Fruit fly (Drosophila melanogaster): ENCODE data around the gene Mlc2.

- no peak for TF ChIP-seq Ets98B (GFP tag; IDR thresholded peaks at IDR 0.05)
- no peak for TF ChIP-seq rn (GFP tag; IDR thresholded peaks at IDR 0.05)
- TF ChIP-seq CG9948 (tag; optimal IDR thresholded peaks at IDR 0.05) = no peak
- no peak for TF ChIP-seq CG4496 (GFP tag; IDR thresholded peaks at IDR 0.05)
- no peak for TF ChIP-seq CG32121 (GFP tag; IDR thresholded peaks at IDR 0.05)
These were observed 25.8 kb upstream of the Mlc2 start for dm6 chr3R:30200091-30200698.

All from whole organism, pupa.